Worm (Caenorhabditis elegans): ENCODE results near the gene fbxb-42.
A peak's percentile ranks its signal among the peaks of the same experiment; 100 is the strongest.

fbxb-42 gene

ce11 chrII:1501614-1502355 is 35.6 kb upstream of the fbxb-42 start (continued):
- TF ChIP-seq C16A3.4 (tag; optimal IDR thresholded peaks at IDR 0.05): peak; percentile 17
- no peak for TF ChIP-seq nhr-85 (tag)
- TF ChIP-seq rnt-1 (tag; optimal IDR thresholded peaks at IDR 0.05): peak; percentile 90
- no peak for TF ChIP-seq nhr-76 (tag; optimal IDR thresholded peaks at IDR 0.05)

ce11 chrII:1503663-1504062 is 33.8 kb upstream of the fbxb-42 start:
- TF ChIP-seq tlp-1 (tag; optimal IDR thresholded peaks at IDR 0.05) (peak; percentile 13), elt-2 (tag; optimal IDR thresholded peaks at IDR 0.05) (peak; percentile 76), elt-3 (tag; optimal IDR thresholded peaks at IDR 0.05) (peak in 5 of 6 experiments; percentile 10 to 87 (median 33)), lin-35 (GFP tag; optimal IDR thresholded peaks at IDR 0.05) (peak in 1 of 2 experiments; percentile 2), lir-3 (tag; optimal IDR thresholded peaks at IDR 0.05; ENCODE audit: poor library complexity) (no peak), lin-14 (GFP tag; optimal IDR thresholded peaks at IDR 0.05) (peak; percentile 3)

- TF ChIP-seq lin-14 (GFP tag; optimal IDR thresholded peaks at IDR 0.05) (peak; percentile 1), vab-15 (tag; optimal IDR thresholded peaks at IDR 0.05) (no peak)
Measured at ce11 chrII:1504266-1504665, 33.2 kb upstream of the fbxb-42 start, which contains the start of gene fdgt-1. Gene fdgt-1, plus strand, starts transcription at chrII:1504566.

- TF ChIP-seq efl-3 (GFP tag; optimal IDR thresholded peaks at IDR 0.05) (no peak), unc-86 (tag; optimal IDR thresholded peaks at IDR 0.05) (no peak), ceh-88 (GFP tag; IDR thresholded peaks at IDR 0.05) (no peak), ztf-4 (tag; optimal IDR thresholded peaks at IDR 0.05) (no peak), fkh-10 (GFP tag; optimal IDR thresholded peaks at IDR 0.05) (no peak), nhr-11 (tag; optimal IDR thresholded peaks at IDR 0.05) (no peak), nhr-76 (tag; optimal IDR thresholded peaks at IDR 0.05) (no peak), efl-1 (optimal IDR thresholded peaks at IDR 0.05) (no peak), efl-1 (GFP tag; optimal IDR thresholded peaks at IDR 0.05 in 1 of 2) (peak in 1 of 2 experiments; percentile 37), elt-2 (tag; optimal IDR thresholded peaks at IDR 0.05) (peak; percentile 8), lir-3 (tag; optimal IDR thresholded peaks at IDR 0.05; ENCODE audit: poor library complexity) (no peak)
Measured at ce11 chrII:1517354-1517753, 20.1 kb upstream of the fbxb-42 start, which contains the start of gene math-45. Gene math-45, minus strand, starts transcription at chrII:1517454.

ce11 chrII:1518914-1519313 is 18.5 kb upstream of the fbxb-42 start, which contains the start of gene Y51H7BR.8:
Gene Y51H7BR.8, plus strand, starts transcription at chrII:1519214.
- TF ChIP-seq fkh-4 (tag; optimal IDR thresholded peaks at IDR 0.05; ENCODE audit: borderline replicate concordance) (no peak), nhr-11 (tag; optimal IDR thresholded peaks at IDR 0.05) (no peak), elt-3 (tag; optimal IDR thresholded peaks at IDR 0.05) (no peak), mab-9 (GFP tag; IDR thresholded peaks at IDR 0.05) (no peak), nhr-47 (tag; optimal IDR thresholded peaks at IDR 0.05) (no peak), ets-5 (GFP tag; IDR thresholded peaks at IDR 0.05) (no peak), snpc-4 (tag; optimal IDR thresholded peaks at IDR 0.05) (no peak), C34B4.2 (tag; optimal IDR thresholded peaks at IDR 0.05) (no peak), ztf-11 (tag; optimal IDR thresholded peaks at IDR 0.05) (no peak), ceh-82 (tag; optimal IDR thresholded peaks at IDR 0.05) (no peak), ceh-63 (GFP tag; optimal IDR thresholded peaks at IDR 0.05) (no peak), blmp-1 (tag; optimal IDR thresholded peaks at IDR 0.05) (no peak), nhr-71 (tag; optimal IDR thresholded peaks at IDR 0.05) (no peak), zip-4 (GFP tag; optimal IDR thresholded peaks at IDR 0.05) (no peak)

- TF ChIP-seq swsn-7 (tag; optimal IDR thresholded peaks at IDR 0.05) (peak; percentile 7), egl-13 (tag; optimal IDR thresholded peaks at IDR 0.05) (peak; percentile 15), zag-1 (tag; optimal IDR thresholded peaks at IDR 0.05) (no peak), snu-23 (GFP tag; optimal IDR thresholded peaks at IDR 0.05) (peak; percentile 48), jun-1 (tag; optimal IDR thresholded peaks at IDR 0.05) (no peak), ceh-82 (tag; optimal IDR thresholded peaks at IDR 0.05) (peak in 1 of 3 experiments; percentile 13), dpl-1 (GFP tag; optimal IDR thresholded peaks at IDR 0.05) (peak in 1 of 3 experiments; percentile 20), nhr-71 (tag; optimal IDR thresholded peaks at IDR 0.05) (peak; percentile 35), elt-3 (tag; optimal IDR thresholded peaks at IDR 0.05) (no peak), lsy-2 (tag; optimal IDR thresholded peaks at IDR 0.05) (peak in 1 of 2 experiments; percentile 36), lin-35 (GFP tag; optimal IDR thresholded peaks at IDR 0.05) (peak in 1 of 2 experiments; percentile 33), nhr-47 (tag; optimal IDR thresholded peaks at IDR 0.05) (peak; percentile 37), fkh-10 (GFP tag; optimal IDR thresholded peaks at IDR 0.05) (peak; percentile 15), alr-1 (tag; optimal IDR thresholded peaks at IDR 0.05; ENCODE audit: borderline replicate concordance) (no peak), aly-2 (tag; optimal IDR thresholded peaks at IDR 0.05) (no peak), sup-37 (GFP tag; optimal IDR thresholded peaks at IDR 0.05) (no peak)
Measured at ce11 chrII:1519867-1520266, 17.6 kb upstream of the fbxb-42 start.

All from whole organism, L1 larva.